Worm (Caenorhabditis elegans) whole organism, L2 larva: ENCODE measurements around the gene F55G7.1.

ENCODE experiments used
- C34F6.9 ChIP-seq: fragments of 150-350 bp; optimal IDR thresholded peaks from 2 replicates; lab custom pipeline; 2014; ENCODE audit warnings: missing biosample characterization, missing genetic modification characterization
- F13H6.1 ChIP-seq: sonication (generic microtip); optimal IDR thresholded peaks from 2 replicates; lab custom pipeline; 2016; ENCODE audit warnings: missing genetic modification characterization, missing compliant biosample characterization
- R02D3.7 ChIP-seq: fragments of 150-350 bp; optimal IDR thresholded peaks from 2 replicates; lab custom pipeline; 2014; ENCODE audit warnings: missing biosample characterization, missing genetic modification characterization
- Y55F3AM.14 ChIP-seq: fragments of 200-800 bp; sonication (Bioruptor generic); optimal IDR thresholded peaks from 2 replicates; lab custom pipeline; 2018; ENCODE audit warnings: mild to moderate bottlenecking, missing genetic modification characterization, missing compliant biosample characterization
- ZK546.5 ChIP-seq: sonication (generic microtip); optimal IDR thresholded peaks from 2 replicates; lab custom pipeline; 2017; ENCODE audit warnings: missing biosample characterization, missing genetic modification characterization
- alr-1 ChIP-seq: fragments of 150-350 bp; optimal IDR thresholded peaks from 2 replicates; lab custom pipeline; 2014; ENCODE audit warnings: missing biosample characterization, missing genetic modification characterization
- ama-1 ChIP-seq: fragments of 150-350 bp; optimal IDR thresholded peaks from 2 replicates; lab custom pipeline; 2018; ENCODE audit warnings: inconsistent platforms
- ceh-16 ChIP-seq: fragments of 150-350 bp; optimal IDR thresholded peaks from 2 replicates; lab custom pipeline; 2014; ENCODE audit warnings: missing biosample characterization, missing genetic modification characterization
- ceh-82 ChIP-seq: fragments of 150-350 bp; optimal IDR thresholded peaks from 2 replicates; lab custom pipeline; 2014; ENCODE audit warnings: missing biosample characterization, missing genetic modification characterization
- crh-2 ChIP-seq: sonication (generic microtip); optimal IDR thresholded peaks from 2 replicates; lab custom pipeline; 2017; ENCODE audit warnings: missing biosample characterization, missing genetic modification characterization
- dmd-4 ChIP-seq: sonication (generic microtip); optimal IDR thresholded peaks from 2 replicates; lab custom pipeline; 2017; ENCODE audit warnings: missing biosample characterization, missing genetic modification characterization
- egl-27 ChIP-seq: sonication (generic microtip); optimal IDR thresholded peaks from 3 replicates; lab custom pipeline; 2017; ENCODE audit warnings: missing biosample characterization, missing genetic modification reagents, missing genetic modification characterization
- elt-1 ChIP-seq: fragments of 150-350 bp; optimal IDR thresholded peaks from 2 replicates; lab custom pipeline; 2014; ENCODE audit warnings: missing biosample characterization, missing genetic modification characterization
- elt-3 ChIP-seq: sonication (generic microtip); optimal IDR thresholded peaks from 2 replicates; lab custom pipeline; 2017; ENCODE audit warnings: missing biosample characterization, missing genetic modification characterization
- fos-1 ChIP-seq: fragments of 150-350 bp; optimal IDR thresholded peaks from 2 replicates; lab custom pipeline; 2014; ENCODE audit warnings: missing biosample characterization, missing genetic modification characterization
- gmeb-1 ChIP-seq: fragments of 150-350 bp; optimal IDR thresholded peaks from 2 replicates; lab custom pipeline; 2014; ENCODE audit warnings: missing biosample characterization, missing genetic modification characterization
- lin-11 ChIP-seq: fragments of 150-350 bp; sonication (generic microtip); optimal IDR thresholded peaks from 2 replicates; lab custom pipeline; 2014; ENCODE audit warnings: missing biosample characterization, missing genetic modification characterization, inconsistent platforms, mixed read lengths
- lin-13 ChIP-seq: fragments of 150-350 bp; optimal IDR thresholded peaks from 2 replicates; lab custom pipeline; 2014; ENCODE audit warnings: missing biosample characterization, missing genetic modification reagents, missing genetic modification characterization
- lin-39 ChIP-seq: fragments of 150-350 bp; optimal IDR thresholded peaks from 2 replicates; lab custom pipeline; 2014; ENCODE audit warnings: missing biosample characterization, missing genetic modification reagents, missing genetic modification characterization
- lsy-2 ChIP-seq, 2 experiments: fragments of 150-350 bp in 1 of 2; sonication (generic microtip) in 1 of 2; optimal IDR thresholded peaks; 2 replicates each; lab custom pipeline; 2014 to 2017; ENCODE audit warnings: missing biosample characterization in 2 of 2, missing genetic modification characterization in 2 of 2
- mab-5 ChIP-seq: fragments of 150-350 bp; optimal IDR thresholded peaks from 2 replicates; lab custom pipeline; 2014; ENCODE audit warnings: missing biosample characterization, missing genetic modification characterization
- mdl-1 ChIP-seq, 2 experiments: fragments of 150-350 bp in 1 of 2; sonication (generic microtip) in 1 of 2; optimal IDR thresholded peaks; 2 replicates each; lab custom pipeline; 2017; ENCODE audit warnings: missing biosample characterization in 2 of 2, missing genetic modification characterization in 2 of 2
- nhr-12 ChIP-seq: fragments of 150-350 bp; optimal IDR thresholded peaks from 2 replicates; lab custom pipeline; 2014; ENCODE audit warnings: missing biosample characterization, missing genetic modification characterization
- nhr-129 ChIP-seq: fragments of 150-350 bp; optimal IDR thresholded peaks from 2 replicates; lab custom pipeline; 2014; ENCODE audit warnings: missing biosample characterization, missing genetic modification characterization
- nhr-21 ChIP-seq: fragments of 150-350 bp; optimal IDR thresholded peaks from 2 replicates; lab custom pipeline; 2014; ENCODE audit warnings: missing biosample characterization, missing genetic modification characterization
- nhr-23 ChIP-seq: fragments of 150-350 bp; optimal IDR thresholded peaks from 2 replicates; lab custom pipeline; 2014; ENCODE audit warnings: missing biosample characterization, missing genetic modification reagents, missing genetic modification characterization
- nhr-6 ChIP-seq: fragments of 150-350 bp; optimal IDR thresholded peaks from 2 replicates; lab custom pipeline; 2014; ENCODE audit warnings: missing biosample characterization, missing genetic modification characterization
- nhr-77 ChIP-seq: fragments of 150-350 bp; optimal IDR thresholded peaks from 2 replicates; lab custom pipeline; 2014; ENCODE audit warnings: missing biosample characterization, missing genetic modification characterization
- sem-4 ChIP-seq: fragments of 150-350 bp; optimal IDR thresholded peaks from 2 replicates; lab custom pipeline; 2014; ENCODE audit warnings: missing biosample characterization, missing genetic modification reagents, missing genetic modification characterization
- skn-1 ChIP-seq: sonication (generic microtip); optimal IDR thresholded peaks from 2 replicates; lab custom pipeline; 2017; ENCODE audit warnings: missing biosample characterization, missing genetic modification characterization
- sma-3 ChIP-seq: sonication (generic microtip); optimal IDR thresholded peaks from 2 replicates; lab custom pipeline; 2016; ENCODE audit warnings: missing genetic modification reagents, missing genetic modification characterization, missing compliant biosample characterization
- sma-9 ChIP-seq, 2 experiments: fragments of 150-350 bp in 1 of 2; sonication (generic microtip) in 1 of 2; optimal IDR thresholded peaks; 2 replicates each; lab custom pipeline; 2014 to 2016; ENCODE audit warnings: missing genetic modification characterization in 2 of 2, mild to moderate bottlenecking in 1 of 2, missing biosample characterization in 1 of 2, missing compliant biosample characterization in 1 of 2, missing genetic modification reagents in 1 of 2, moderate library complexity in 1 of 2
- snpc-4 ChIP-seq: fragments of 150-350 bp; optimal IDR thresholded peaks from 2 replicates; lab custom pipeline; 2014; ENCODE audit warnings: missing biosample characterization, missing genetic modification characterization
- unc-39 ChIP-seq: fragments of 150-350 bp; optimal IDR thresholded peaks from 2 replicates; lab custom pipeline; 2014; ENCODE audit warnings: missing biosample characterization, missing genetic modification characterization
- unc-55 ChIP-seq: fragments of 150-350 bp; sonication (generic microtip); optimal IDR thresholded peaks from 3 replicates; lab custom pipeline; 2014; ENCODE audit warnings: missing biosample characterization, missing genetic modification reagents, missing genetic modification characterization
- unc-62 ChIP-seq: fragments of 150-350 bp; optimal IDR thresholded peaks from 2 replicates; lab custom pipeline; 2014; ENCODE audit warnings: missing biosample characterization, missing genetic modification reagents, missing genetic modification characterization
- zag-1 ChIP-seq: fragments of 150-350 bp; optimal IDR thresholded peaks from 2 replicates; lab custom pipeline; 2014; ENCODE audit warnings: missing biosample characterization, missing genetic modification characterization
- ztf-1 ChIP-seq: fragments of 200-800 bp; sonication (Bioruptor generic); conservative IDR thresholded peaks from 2 replicates; pipeline ENCODE4 v1.3.6; 2022; ENCODE audit warnings: missing genetic modification characterization, missing compliant biosample characterization

Gene F55G7.1

ce11 chrX:11925243-11925642 is 1.0 kb downstream of the F55G7.1 start:
- TF ChIP-seq fos-1 (peak; percentile 48), R02D3.7 (tag; lab: Kevin White, UChicago) (no peak), lin-13 (GFP tag; lab: Kevin White, UChicago) (no peak), gmeb-1 (tag; lab: Kevin White, UChicago) (no peak), nhr-129 (no peak), sma-9 (GFP tag; optimal IDR thresholded peaks at IDR 0.05; lab: Kevin White, UChicago) (peak; percentile 52), sma-9 (tag; optimal IDR thresholded peaks at IDR 0.05; lab: Kevin White, UChicago) (no peak)

ce11 chrX:11927585-11927984 is 3.4 kb downstream of the F55G7.1 start, which contains the start of gene F55G7.4:
Gene F55G7.4 (plus strand): TSS chrX:11927885.
- TF ChIP-seq dmd-4 (tag; lab: Kevin White, UChicago): no peak
- TF ChIP-seq ama-1 (lab: Kevin White, UChicago): no peak
- TF ChIP-seq nhr-12: no peak
- TF ChIP-seq ceh-16: no peak
- TF ChIP-seq elt-1: no peak
- TF ChIP-seq elt-3 (tag; lab: Kevin White, UChicago): no peak
- TF ChIP-seq F13H6.1: no peak
- no peak for TF ChIP-seq alr-1 (tag; lab: Kevin White, UChicago)
- no peak for TF ChIP-seq fos-1
- no peak for TF ChIP-seq sma-3 (GFP tag; lab: Kevin White, UChicago)
- no peak for TF ChIP-seq nhr-6 (tag; lab: Kevin White, UChicago)
- no peak for TF ChIP-seq R02D3.7 (tag; lab: Kevin White, UChicago)
- no peak for TF ChIP-seq gmeb-1 (tag; lab: Kevin White, UChicago)

- TF ChIP-seq sma-9 (GFP tag; optimal IDR thresholded peaks at IDR 0.05; lab: Kevin White, UChicago) (no peak), sma-9 (tag; optimal IDR thresholded peaks at IDR 0.05; lab: Kevin White, UChicago) (no peak), lin-13 (GFP tag; lab: Kevin White, UChicago) (no peak), crh-2 (tag; lab: Kevin White, UChicago) (no peak), mab-5 (tag; lab: Kevin White, UChicago) (no peak), dmd-4 (tag; lab: Kevin White, UChicago) (no peak), Y55F3AM.14 (no peak), egl-27 (tag; lab: Kevin White, UChicago) (no peak), ZK546.5 (tag; lab: Kevin White, UChicago) (no peak), ceh-82 (tag; lab: Kevin White, UChicago) (no peak), ztf-1 (no peak), unc-62 (GFP tag; lab: Kevin White, UChicago) (no peak), lin-11 (no peak), nhr-21 (tag; lab: Kevin White, UChicago) (no peak), lin-39 (tag; lab: Kevin White, UChicago) (no peak), alr-1 (tag; lab: Kevin White, UChicago) (no peak), fos-1 (no peak), skn-1 (tag; lab: Kevin White, UChicago) (no peak), unc-39 (tag; lab: Kevin White, UChicago) (no peak)
These were observed 7.3 kb downstream of the F55G7.1 start, which contains the start of gene dot-1.4 for ce11 chrX:11931559-11931958. Gene dot-1.4 (minus strand): TSS chrX:11931659.

ce11 chrX:11933547-11933946 is 9.3 kb downstream of the F55G7.1 start:
- TF ChIP-seq gmeb-1 (tag; lab: Kevin White, UChicago) (no peak), nhr-77 (no peak)

ce11 chrX:11934933-11935332 is 10.7 kb downstream of the F55G7.1 start:
- peak; percentile 36 for TF ChIP-seq sma-3 (GFP tag; lab: Kevin White, UChicago)
- TF ChIP-seq egl-27 (tag; lab: Kevin White, UChicago): peak; percentile 20
- peak; percentile 30 for TF ChIP-seq F13H6.1
- TF ChIP-seq lin-39 (tag; lab: Kevin White, UChicago): no peak
- TF ChIP-seq snpc-4 (tag; lab: Kevin White, UChicago): no peak
- TF ChIP-seq lin-11: peak; percentile 43
- no peak for TF ChIP-seq sem-4
- peak; percentile 7 for TF ChIP-seq C34F6.9 (tag; lab: Kevin White, UChicago)
- peak; percentile 60 for TF ChIP-seq sma-9 (GFP tag; optimal IDR thresholded peaks at IDR 0.05; lab: Kevin White, UChicago)
- TF ChIP-seq sma-9 (tag; optimal IDR thresholded peaks at IDR 0.05; lab: Kevin White, UChicago): no peak
- peak; percentile 58 for TF ChIP-seq nhr-129
- no peak for TF ChIP-seq alr-1 (tag; lab: Kevin White, UChicago)
- TF ChIP-seq zag-1: peak; percentile 27
- TF ChIP-seq nhr-23: no peak
- TF ChIP-seq fos-1: peak; percentile 21
- peak; percentile 53 for TF ChIP-seq lin-13 (GFP tag; lab: Kevin White, UChicago)
- TF ChIP-seq nhr-21 (tag; lab: Kevin White, UChicago): peak; percentile 36
- TF ChIP-seq dmd-4 (tag; lab: Kevin White, UChicago): no peak
- TF ChIP-seq unc-55 (GFP tag; lab: Kevin White, UChicago): peak; percentile 48
- TF ChIP-seq nhr-77: no peak
- peak; percentile 26 for TF ChIP-seq crh-2 (tag; lab: Kevin White, UChicago)
- TF ChIP-seq mdl-1 (tag; optimal IDR thresholded peaks at IDR 0.05; lab: Kevin White, UChicago): peak in 1 of 2 experiments; percentile 4
- TF ChIP-seq lsy-2 (tag; optimal IDR thresholded peaks at IDR 0.05; lab: Kevin White, UChicago): peak in 1 of 2 experiments; percentile 24
- TF ChIP-seq, all 48 proteins: peak for 15
